Fruit fly (Drosophila melanogaster): Measurements from ENCODE around the gene Ptp99A.
A peak's percentile ranks its signal among the peaks of the same experiment; 100 is the strongest.

Gene Ptp99A

DNA sequence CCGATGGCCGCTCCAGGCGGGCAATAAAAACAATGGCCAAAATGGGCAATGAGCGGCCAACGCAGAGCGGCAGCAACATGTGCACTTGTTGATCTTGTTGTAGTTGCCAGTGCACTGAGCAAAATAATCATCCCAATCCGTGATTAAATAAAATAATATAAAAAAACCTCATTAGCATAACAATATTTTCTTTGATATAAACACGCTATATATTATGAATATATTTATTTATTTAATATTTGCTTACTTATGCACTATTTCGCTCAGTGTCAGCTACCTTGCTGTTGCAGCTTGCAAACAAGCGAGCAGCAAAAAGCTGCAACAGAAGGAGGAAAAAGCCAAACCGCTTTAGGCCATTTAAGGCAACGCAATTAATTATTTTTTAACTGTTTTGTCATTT is 141.9 kb downstream of the Ptp99A start (continued):
- TF ChIP-seq acj6 (GFP tag; optimal IDR thresholded peaks at IDR 0.05): peak; percentile 72
- peak; percentile 54 for TF ChIP-seq lz (GFP tag; optimal IDR thresholded peaks at IDR 0.05)
- TF ChIP-seq CG9139 (GFP tag; optimal IDR thresholded peaks at IDR 0.05): peak; percentile 70
- TF ChIP-seq fd59A (GFP tag; optimal IDR thresholded peaks at IDR 0.05): peak; percentile 65
- TF ChIP-seq CG3919 (GFP tag; optimal IDR thresholded peaks at IDR 0.05): peak; percentile 82
- peak; percentile 69 for TF ChIP-seq esn (GFP tag; optimal IDR thresholded peaks at IDR 0.05)
- TF ChIP-seq dsx (GFP tag; optimal IDR thresholded peaks at IDR 0.05; ENCODE audit: poor library complexity, severe bottlenecking): peak; percentile 83
- no peak for TF ChIP-seq dac (GFP tag; optimal IDR thresholded peaks at IDR 0.05)
- peak; percentile 6 for TF ChIP-seq Hr39 (GFP tag; optimal IDR thresholded peaks at IDR 0.05)
- TF ChIP-seq spab (GFP tag; optimal IDR thresholded peaks at IDR 0.05): peak; percentile 74
- no peak for TF ChIP-seq fkh (GFP tag; optimal IDR thresholded peaks at IDR 0.05)
- peak; percentile 77 for TF ChIP-seq CG15336 (GFP tag; IDR thresholded peaks at IDR 0.05)
- TF ChIP-seq net (GFP tag; optimal IDR thresholded peaks at IDR 0.05): peak; percentile 68
- TF ChIP-seq CG16779 (tag; optimal IDR thresholded peaks at IDR 0.05): peak; percentile 45
- TF ChIP-seq Sox14 (GFP tag; optimal IDR thresholded peaks at IDR 0.05): peak; percentile 3
- peak; percentile 51 for TF ChIP-seq CG11762 (GFP tag; optimal IDR thresholded peaks at IDR 0.05; ENCODE audit: insufficient read depth)
- TF ChIP-seq topi (GFP tag; optimal IDR thresholded peaks at IDR 0.05): peak; percentile 61
- peak; percentile 80 for TF ChIP-seq CG3032 (tag; optimal IDR thresholded peaks at IDR 0.05)
- TF ChIP-seq CG1621 (tag; optimal IDR thresholded peaks at IDR 0.05): peak; percentile 63
- TF ChIP-seq Hr4 (GFP tag; optimal IDR thresholded peaks at IDR 0.05): peak; percentile 41
- no peak for TF ChIP-seq fd85E (GFP tag; optimal IDR thresholded peaks at IDR 0.05)
- peak; percentile 59 for TF ChIP-seq Met (GFP tag; optimal IDR thresholded peaks at IDR 0.05)
- TF ChIP-seq Eip75B (GFP tag; optimal IDR thresholded peaks at IDR 0.05): peak; percentile 40
- TF ChIP-seq CG11902 (GFP tag; optimal IDR thresholded peaks at IDR 0.05): peak; percentile 67
- TF ChIP-seq CG7368 (GFP tag; optimal IDR thresholded peaks at IDR 0.05): peak; percentile 65
- TF ChIP-seq achi (GFP tag; optimal IDR thresholded peaks at IDR 0.05): peak; percentile 78
- peak; percentile 87 for TF ChIP-seq CG6163 (GFP tag; IDR thresholded peaks at IDR 0.05)
- TF ChIP-seq CG34406 (GFP tag; optimal IDR thresholded peaks at IDR 0.05): peak; percentile 78
- peak; percentile 39 for TF ChIP-seq CG6854 (GFP tag; optimal IDR thresholded peaks at IDR 0.05)
- peak; percentile 60 for TF ChIP-seq Lpt (GFP tag; optimal IDR thresholded peaks at IDR 0.05)
- peak; percentile 29 for TF ChIP-seq Blimp-1 (GFP tag; optimal IDR thresholded peaks at IDR 0.05)
- TF ChIP-seq CG10631 (GFP tag; optimal IDR thresholded peaks at IDR 0.05): peak; percentile 69
- peak; percentile 79 for TF ChIP-seq Ets96B (tag; optimal IDR thresholded peaks at IDR 0.05)

DNA sequence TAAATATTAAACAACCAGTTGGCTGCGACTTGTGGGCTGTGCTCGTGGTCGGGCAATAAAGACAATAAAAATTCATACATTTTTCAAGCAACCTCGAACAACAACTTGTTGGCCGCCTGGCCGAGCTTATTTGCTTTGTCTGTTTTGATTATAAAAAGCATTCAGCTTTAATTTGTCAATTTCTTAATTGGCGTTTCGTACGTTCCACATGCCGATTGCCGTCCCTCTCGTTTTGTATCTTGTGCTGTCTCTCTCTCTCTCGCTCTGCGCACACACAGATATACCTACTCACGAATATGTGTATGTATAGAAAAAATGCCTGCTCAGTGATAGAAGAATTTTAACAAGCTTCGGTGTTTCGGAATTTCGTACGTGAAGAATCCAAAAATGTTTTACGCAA is 142.8 kb downstream of the Ptp99A start:
- TF ChIP-seq net (GFP tag; optimal IDR thresholded peaks at IDR 0.05) (no peak), CG16779 (tag; optimal IDR thresholded peaks at IDR 0.05) (no peak), Eip78C (GFP tag) (peak; percentile 36)

DNA sequence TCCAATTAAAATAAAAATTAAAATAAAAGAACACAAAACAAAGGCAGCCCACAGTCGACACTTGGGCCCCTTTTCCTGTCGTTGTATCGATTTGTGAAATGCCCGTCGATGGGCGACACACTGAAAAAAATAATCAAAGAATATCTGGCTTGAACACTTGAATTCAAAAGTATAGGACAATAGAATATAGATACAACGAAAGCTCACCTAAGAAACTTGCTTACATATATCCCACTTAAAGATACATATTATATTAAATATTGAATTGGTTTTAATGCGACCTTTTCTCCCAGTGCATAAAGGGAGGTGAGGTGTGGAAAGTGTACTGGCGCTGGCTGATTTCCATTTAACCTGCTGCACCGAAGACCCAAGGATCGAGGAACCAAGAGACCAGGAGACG is 144.7 kb downstream of the Ptp99A start:
- TF ChIP-seq CG15336 (GFP tag; IDR thresholded peaks at IDR 0.05) (0 out of 2 replicates have a peak, but pooled peaks have one; percentile 29), CG32006 (GFP tag; optimal IDR thresholded peaks at IDR 0.05) (peak; percentile 37), Hr38 (GFP tag; optimal IDR thresholded peaks at IDR 0.05) (no peak), OdsH (GFP tag; optimal IDR thresholded peaks at IDR 0.05) (peak; percentile 45), Hr39 (GFP tag; optimal IDR thresholded peaks at IDR 0.05) (peak; percentile 22), CG7368 (GFP tag; optimal IDR thresholded peaks at IDR 0.05) (peak; percentile 36), acj6 (GFP tag; optimal IDR thresholded peaks at IDR 0.05) (peak; percentile 41), CG10669 (GFP tag; optimal IDR thresholded peaks at IDR 0.05) (peak; percentile 75), CG8119 (GFP tag; IDR thresholded peaks at IDR 0.05) (peak; percentile 49; the same call in 2 of the 3 replicates), CG11294 (GFP tag; IDR thresholded peaks at IDR 0.05) (no peak), CG6808 (GFP tag; optimal IDR thresholded peaks at IDR 0.05) (peak; percentile 73), CG6854 (GFP tag; optimal IDR thresholded peaks at IDR 0.05) (no peak), CG31627 (GFP tag; optimal IDR thresholded peaks at IDR 0.05) (peak; percentile 25), eg (GFP tag; IDR thresholded peaks at IDR 0.05) (peak; percentile 24; the same call in 1 of the 3 replicates), net (GFP tag; optimal IDR thresholded peaks at IDR 0.05) (peak; percentile 8), fd59A (GFP tag; optimal IDR thresholded peaks at IDR 0.05) (peak; percentile 55), CG10631 (GFP tag; optimal IDR thresholded peaks at IDR 0.05) (peak; percentile 57), CG4318 (GFP tag; optimal IDR thresholded peaks at IDR 0.05) (no peak), vri (GFP tag; optimal IDR thresholded peaks at IDR 0.05) (peak; percentile 9), ss (GFP tag; optimal IDR thresholded peaks at IDR 0.05) (peak in 1 of 2 experiments; percentile 55), dac (GFP tag; optimal IDR thresholded peaks at IDR 0.05) (no peak), salr (GFP tag; optimal IDR thresholded peaks at IDR 0.05) (peak; percentile 5 to 27), CG3032 (tag; optimal IDR thresholded peaks at IDR 0.05) (peak; percentile 74), CG6163 (GFP tag; IDR thresholded peaks at IDR 0.05) (peak; percentile 68; the same call in 2 of the 3 replicates), Ets96B (tag; optimal IDR thresholded peaks at IDR 0.05) (peak; percentile 75)
